Fruit fly (Drosophila melanogaster) Kc167 (cell line): ENCODE data around the gene CG31029.

Source experiments
- Myc ChIP-seq: fragments of >200 bp; optimal IDR thresholded peaks from 2 replicates; lab custom pipeline; 2017; ENCODE audit warnings: missing external identifiers
- Sin3A ChIP-seq: fragments of >200 bp; optimal IDR thresholded peaks from 2 replicates; lab custom pipeline; 2018; ENCODE audit warnings: missing external identifiers
- h ChIP-seq: fragments of >200 bp; optimal IDR thresholded peaks from 3 replicates; lab custom pipeline; 2018; ENCODE audit warnings: missing external identifiers
- insv ChIP-seq: fragments of >200 bp; optimal IDR thresholded peaks from 3 replicates; lab custom pipeline; 2018; ENCODE audit warnings: missing external identifiers
- psq ChIP-seq: fragments of >200 bp; optimal IDR thresholded peaks from 2 replicates; lab custom pipeline; 2017; ENCODE audit warnings: missing external identifiers
- ttk ChIP-seq: sonication (Bioruptor generic); optimal IDR thresholded peaks from 2 replicates; lab custom pipeline; 2017; ENCODE audit warnings: missing external identifiers

CG31029 gene

DNA sequence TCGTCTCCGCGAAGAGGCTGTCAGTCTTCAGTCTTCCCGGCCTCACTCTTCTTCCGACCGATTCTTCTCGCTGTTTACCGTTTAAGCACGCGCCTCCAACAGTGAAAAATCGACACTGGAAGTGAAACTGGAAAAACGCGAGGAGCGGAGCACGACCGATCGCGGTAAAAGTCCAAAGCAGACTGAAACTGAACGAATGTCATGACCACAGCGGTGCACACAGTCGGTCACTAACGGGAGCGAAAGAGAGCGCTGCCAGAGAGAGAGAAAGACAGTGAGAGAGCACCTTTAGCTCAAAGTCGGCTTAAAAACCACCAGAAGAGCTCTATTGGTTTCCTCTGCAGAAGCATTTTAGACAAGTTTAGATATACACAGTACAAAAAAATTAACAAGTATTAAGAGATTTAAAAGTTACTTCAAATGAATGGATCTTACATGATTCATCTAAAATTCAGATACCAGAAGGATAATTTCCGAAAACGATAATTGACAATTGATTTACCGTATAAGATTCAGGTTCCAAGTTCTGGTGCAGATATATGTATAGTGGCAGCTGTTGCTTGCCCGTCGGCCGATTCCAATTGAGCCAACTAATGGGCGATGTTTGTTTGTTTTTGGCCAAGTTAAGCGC, 28.2 kb upstream of the CG31029 start, which contains the start of gene CG11498:
TSS of gene CG11498 (minus strand) at position 162 of the 631 bp plus-strand sequence.
- TF ChIP-seq insv, result no peak
- no peak for TF ChIP-seq Myc (lab: Kevin White, UChicago)
- TF ChIP-seq Sin3A (lab: Kevin White, UChicago), result no peak
- no peak for TF ChIP-seq h (lab: Kevin White, UChicago)
- TF ChIP-seq ttk (lab: Kevin White, UChicago), result no peak
- TF ChIP-seq psq, result no peak

DNA sequence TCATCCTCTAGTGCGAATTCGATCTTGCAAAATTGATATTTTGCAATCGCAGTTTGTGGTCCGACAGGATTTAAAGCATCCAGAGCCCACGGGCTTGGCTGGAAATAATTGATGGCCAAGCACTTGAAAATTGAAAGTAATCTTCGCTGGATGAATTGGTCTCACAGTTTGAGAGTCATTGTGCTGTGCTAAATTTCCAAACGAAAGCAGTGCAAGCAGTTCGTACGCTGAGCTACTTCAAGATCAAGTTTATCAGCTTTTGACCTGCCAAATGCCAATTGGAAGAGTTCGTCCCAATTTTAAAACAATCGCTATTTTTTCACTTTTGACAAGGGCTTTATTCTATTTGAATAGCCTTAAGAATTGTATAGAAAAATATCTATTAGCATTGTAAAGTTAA, 21.7 kb upstream of the CG31029 start:
- TF ChIP-seq insv (no peak), Myc (lab: Kevin White, UChicago) (no peak), Sin3A (lab: Kevin White, UChicago) (no peak), h (lab: Kevin White, UChicago) (no peak), psq (no peak), ttk (lab: Kevin White, UChicago) (no peak)

DNA sequence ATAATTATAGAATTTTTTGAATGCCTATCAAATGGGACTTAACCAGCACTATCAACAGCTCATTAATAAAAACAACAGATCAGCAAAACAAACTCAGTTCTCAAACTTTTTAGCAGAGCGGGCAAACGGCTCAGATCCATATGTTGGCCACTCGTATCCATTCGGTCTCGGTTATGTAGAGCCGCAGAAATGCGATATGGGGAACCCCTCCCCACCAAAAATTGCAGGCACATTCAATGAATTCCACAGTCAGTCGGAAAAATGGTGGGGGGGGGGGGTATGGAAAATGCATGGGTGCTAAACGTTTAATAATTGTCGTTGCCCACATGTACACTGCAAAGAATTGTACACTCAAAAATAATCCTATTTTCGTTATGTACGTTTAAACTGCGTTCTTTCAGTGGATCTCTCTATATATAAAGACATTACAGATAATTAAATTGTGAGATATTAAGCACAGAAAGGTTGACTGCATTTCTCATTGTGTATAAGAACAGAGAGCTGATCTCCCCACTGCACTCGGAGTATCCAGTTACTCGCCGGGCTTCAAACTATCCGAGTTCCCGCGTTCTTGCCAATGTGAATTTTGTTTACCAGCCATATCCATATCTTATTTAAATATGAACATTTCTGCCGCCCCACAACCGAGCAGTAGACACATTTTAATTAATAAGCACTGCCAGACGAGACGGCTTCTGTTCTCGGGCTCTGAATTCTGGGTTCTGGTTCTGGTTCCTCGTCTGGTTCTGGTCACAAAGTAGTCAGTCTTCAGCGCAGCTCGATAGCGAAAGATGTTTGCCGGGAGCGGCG, 19.3 kb upstream of the CG31029 start, which contains the start of gene CG15529:
TSS of gene CG15529 (plus strand) at position 760 of the 810 bp plus-strand sequence.
- TF ChIP-seq Myc (lab: Kevin White, UChicago), result no peak
- TF ChIP-seq Sin3A (lab: Kevin White, UChicago), result no peak
- TF ChIP-seq insv, result no peak
- no peak for TF ChIP-seq psq
- no peak for TF ChIP-seq ttk (lab: Kevin White, UChicago)
- TF ChIP-seq h (lab: Kevin White, UChicago), result no peak

DNA sequence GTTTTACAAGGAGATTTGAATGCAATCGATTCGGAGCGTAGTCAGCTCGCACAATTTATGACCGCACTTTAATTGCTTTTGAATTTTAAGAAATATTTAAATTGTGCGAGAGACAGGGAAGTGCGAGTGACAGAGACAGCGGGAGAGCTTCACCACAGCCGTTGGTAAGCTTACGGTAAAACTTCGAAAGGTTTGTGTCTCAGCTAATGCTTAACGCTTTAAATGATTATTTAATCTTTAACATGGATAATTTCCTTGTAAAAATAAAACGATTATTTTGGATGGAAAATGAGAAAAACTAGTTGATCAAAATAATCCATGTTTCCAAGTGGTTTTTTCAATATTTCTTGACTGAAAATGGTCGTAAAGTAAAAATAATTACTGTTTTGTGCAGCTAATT, 18.4 kb upstream of the CG31029 start:
- TF ChIP-seq h (lab: Kevin White, UChicago), result no peak
- TF ChIP-seq Sin3A (lab: Kevin White, UChicago), result no peak
- no peak for TF ChIP-seq Myc (lab: Kevin White, UChicago)
- no peak for TF ChIP-seq insv
- no peak for TF ChIP-seq ttk (lab: Kevin White, UChicago)
- TF ChIP-seq psq, result no peak

DNA sequence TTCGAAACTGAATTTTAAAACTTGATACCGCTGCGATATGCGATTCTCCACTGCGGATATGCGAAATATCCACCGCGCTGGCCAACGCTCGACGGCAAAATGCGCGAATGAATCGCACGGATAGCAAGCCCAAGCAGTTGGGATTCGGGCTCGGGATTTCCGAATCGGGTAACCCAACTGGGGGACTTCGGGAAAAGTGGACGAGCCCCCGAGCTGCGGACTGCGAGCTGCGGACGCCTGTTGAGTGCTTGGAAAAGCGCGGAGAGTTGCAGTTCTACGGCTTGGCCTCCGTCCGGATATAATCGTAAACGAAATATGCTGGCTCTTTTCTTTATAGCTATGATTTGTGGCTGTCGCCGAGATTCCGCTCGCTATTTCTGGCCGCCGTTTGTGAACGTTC, 17.3 kb upstream of the CG31029 start, which contains the start of gene AdoR:
TSS of gene AdoR (minus strand) at position 101 of the 400 bp plus-strand sequence.
- TF ChIP-seq Sin3A (lab: Kevin White, UChicago) (no peak), psq (no peak), insv (no peak), h (lab: Kevin White, UChicago) (no peak), Myc (lab: Kevin White, UChicago) (no peak), ttk (lab: Kevin White, UChicago) (no peak)

dm6 chr3R:30134063-30135047, 2.2 kb upstream of the CG31029 start, which contains the start of gene Tpi:
Gene Tpi, minus strand, starts transcription at chr3R:30134599.
- TF ChIP-seq Myc (lab: Kevin White, UChicago) (no peak), insv (no peak), psq (no peak), h (lab: Kevin White, UChicago) (no peak), Sin3A (lab: Kevin White, UChicago) (no peak), ttk (lab: Kevin White, UChicago) (no peak)

dm6 chr3R:30129019-30129418, 3.2 kb downstream of the CG31029 start, which contains the start of gene Ppi1:
Gene Ppi1, minus strand, starts transcription at chr3R:30129119.
- TF ChIP-seq insv, result no peak

dm6 chr3R:30124635-30125034, 7.6 kb downstream of the CG31029 start, which contains the start of gene CG45073:
Gene CG45073, minus strand, starts transcription at chr3R:30124735.
- TF ChIP-seq ttk (lab: Kevin White, UChicago), result no peak
- no peak for TF ChIP-seq insv

DNA sequence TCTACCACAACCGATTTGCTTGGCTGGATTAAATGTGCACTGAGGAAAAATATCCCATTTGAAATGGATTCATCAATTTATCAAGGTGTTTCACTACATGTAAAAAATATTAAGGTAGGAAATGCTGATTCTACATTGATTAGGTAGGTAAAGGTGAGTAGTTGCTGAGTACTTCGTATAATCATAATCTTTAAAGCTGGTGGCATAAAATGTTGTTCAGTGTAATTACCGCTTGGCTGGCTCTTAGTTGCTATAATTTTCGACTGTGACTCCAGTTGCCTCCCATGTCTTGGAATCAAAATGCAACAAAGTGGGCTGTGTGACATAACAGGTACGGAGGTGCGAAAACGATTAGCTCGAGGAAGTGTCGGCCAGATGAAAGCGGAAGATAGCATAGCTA, 9.0 kb downstream of the CG31029 start, which contains the start of gene CG45072:
TSS of gene CG45072 (minus strand) at position 101 of the 400 bp plus-strand sequence.
- TF ChIP-seq ttk (lab: Kevin White, UChicago) (no peak), insv (no peak), Myc (lab: Kevin White, UChicago) (no peak), Sin3A (lab: Kevin White, UChicago) (no peak)

DNA sequence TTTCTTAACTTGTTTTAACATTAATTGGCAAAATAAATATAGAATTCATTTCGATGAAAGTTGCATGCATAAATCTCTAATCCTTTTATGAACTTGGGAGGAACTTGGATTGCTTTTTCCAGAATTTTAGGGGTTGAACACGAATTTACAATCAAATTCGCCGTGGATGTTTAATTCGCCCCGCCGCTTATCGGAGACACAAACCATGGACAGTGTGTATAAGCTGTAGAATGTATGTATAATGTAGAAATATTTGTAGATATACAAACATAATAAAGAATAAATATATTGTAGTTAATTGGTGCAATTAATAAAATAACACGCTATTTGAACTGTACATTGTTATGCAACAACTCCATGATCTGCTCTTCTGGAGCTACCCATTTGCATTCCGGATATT, 10.5 kb downstream of the CG31029 start:
- TF ChIP-seq insv (no peak), Myc (lab: Kevin White, UChicago) (no peak), h (lab: Kevin White, UChicago) (no peak), Sin3A (lab: Kevin White, UChicago) (no peak), ttk (lab: Kevin White, UChicago) (no peak), psq (no peak)

dm6 chr3R:30114286-30114803, 17.9 kb downstream of the CG31029 start:
- TF ChIP-seq psq (no peak), Sin3A (lab: Kevin White, UChicago) (no peak), h (lab: Kevin White, UChicago) (no peak), insv (no peak)
